Fruit fly (Drosophila melanogaster): ENCODE measurements around the gene RpL9.

- TF ChIP-seq h (optimal IDR thresholded peaks at IDR 0.05) = no peak
- TF ChIP-seq Sin3A (optimal IDR thresholded peaks at IDR 0.05) = no peak
- no peak for TF ChIP-seq Myc (optimal IDR thresholded peaks at IDR 0.05)
- no peak for TF ChIP-seq ttk (optimal IDR thresholded peaks at IDR 0.05)
- no peak for TF ChIP-seq psq (optimal IDR thresholded peaks at IDR 0.05)
- TF ChIP-seq insv (optimal IDR thresholded peaks at IDR 0.05) = no peak
Measured at dm6 chr2L:11041785-11042184, 37.8 kb upstream of the RpL9 start.

Data from Kc167 (cell line).